Worm (Caenorhabditis elegans): Measurements from ENCODE around the gene marc-5.

- TF ChIP-seq K11D2.4 (GFP tag; IDR thresholded peaks at IDR 0.05): no peak
- TF ChIP-seq gei-17 (GFP tag; optimal IDR thresholded peaks at IDR 0.05): no peak
- TF ChIP-seq snpc-1.1 (tag; optimal IDR thresholded peaks at IDR 0.05; ENCODE audit: insufficient read depth): no peak
- TF ChIP-seq snpc-4 (GFP tag; optimal IDR thresholded peaks at IDR 0.05): no peak
- no peak for TF ChIP-seq snpc-4 (tag; optimal IDR thresholded peaks at IDR 0.05)
- no peak for TF ChIP-seq dpff-1 (tag; optimal IDR thresholded peaks at IDR 0.05)
- no peak for TF ChIP-seq ekl-4 (GFP tag; IDR thresholded peaks at IDR 0.05)
- no peak for TF ChIP-seq unc-62 (GFP tag; optimal IDR thresholded peaks at IDR 0.05)
- no peak for TF ChIP-seq Y53F4B.3 (GFP tag; IDR thresholded peaks at IDR 0.05)
Measured at ce11 chrII:12410107-12410506, 30.8 kb upstream of the marc-5 start, which contains the start of gene F57G9.3.

All from whole organism, young adult.